Fruit fly (Drosophila melanogaster) whole organism, embryonic: ENCODE data around the gene CG42866.

Experiments used
- Aef1 ChIP-seq: fragments of 200-800 bp; sonication (Bioruptor generic); IDR thresholded peaks from 3 replicates; pipeline ENCODE4 v1.3.6; 2022; ENCODE audit warnings: missing biosample characterization, missing genetic modification characterization
- Antp ChIP-seq: fragments of 200-800 bp; sonication (Bioruptor generic); optimal IDR thresholded peaks from 3 replicates; lab custom pipeline; 2016; ENCODE audit warnings: missing biosample characterization, missing genetic modification characterization
- Blimp-1 ChIP-seq: fragments of 200-800 bp; sonication (Bioruptor generic); optimal IDR thresholded peaks from 3 replicates; lab custom pipeline; 2018; ENCODE audit warnings: missing biosample characterization, missing genetic modification characterization, mild to moderate bottlenecking, moderate library complexity, missing genetic modification reagents
- CG10543 ChIP-seq: fragments of 200-800 bp; sonication (Bioruptor generic); optimal IDR thresholded peaks from 3 replicates; lab custom pipeline; 2017; ENCODE audit warnings: missing biosample characterization, mild to moderate bottlenecking, missing genetic modification characterization, moderate library complexity
- CG11695 ChIP-seq: fragments of 200-800 bp; sonication (Bioruptor generic); IDR thresholded peaks from 3 replicates; pipeline ENCODE4 v1.3.6; 2022; ENCODE audit warnings: missing biosample characterization, missing genetic modification characterization
- CG13894 ChIP-seq: fragments of 200-800 bp; sonication (Bioruptor generic); optimal IDR thresholded peaks from 3 replicates; lab custom pipeline; 2018; ENCODE audit warnings: missing biosample characterization, mild to moderate bottlenecking, missing genetic modification characterization, moderate library complexity
- CG18476 ChIP-seq: fragments of 200-800 bp; sonication (Bioruptor generic); optimal IDR thresholded peaks from 2 replicates; lab custom pipeline; 2016; ENCODE audit warnings: missing biosample characterization, mild to moderate bottlenecking, missing genetic modification characterization
- CG3726 ChIP-seq: fragments of 200-800 bp; sonication (Bioruptor generic); IDR thresholded peaks from 3 replicates; pipeline ENCODE4, ENCODE4 v1.3.6; 2022; ENCODE audit warnings: missing biosample characterization, missing genetic modification characterization
- CG4282 ChIP-seq: fragments of 200-800 bp; sonication (Bioruptor generic); optimal IDR thresholded peaks from 2 replicates; lab custom pipeline; 2016; ENCODE audit warnings: missing biosample characterization, missing genetic modification characterization
- CG4360 ChIP-seq: fragments of 200-800 bp; sonication (Bioruptor generic); IDR thresholded peaks from 2 replicates; pipeline ENCODE4 v1.3.6; 2022; ENCODE audit warnings: missing biosample characterization, missing genetic modification characterization
- CG6175 ChIP-seq: fragments of 200-800 bp; sonication (Bioruptor generic); IDR thresholded peaks from 3 replicates; pipeline ENCODE4 v1.3.6; 2022; ENCODE audit warnings: missing biosample characterization, missing genetic modification characterization
- CG6813 ChIP-seq: fragments of 200-800 bp; sonication (Bioruptor generic); optimal IDR thresholded peaks from 2 replicates; lab custom pipeline; 2017; ENCODE audit warnings: missing biosample characterization, missing genetic modification characterization, mild to moderate bottlenecking, moderate library complexity, missing genetic modification reagents
- CG7271 ChIP-seq: fragments of 200-800 bp; sonication (Bioruptor generic); optimal IDR thresholded peaks from 2 replicates; lab custom pipeline; 2018; ENCODE audit warnings: missing biosample characterization, mild to moderate bottlenecking, missing genetic modification characterization, moderate library complexity
- CG7987 ChIP-seq: fragments of 200-800 bp; sonication (Bioruptor generic); optimal IDR thresholded peaks from 2 replicates; lab custom pipeline; 2018; ENCODE audit warnings: missing biosample characterization, mild to moderate bottlenecking, missing genetic modification characterization, moderate library complexity
- CrebB ChIP-seq: fragments of 200-800 bp; sonication (Bioruptor generic); optimal IDR thresholded peaks from 3 replicates; lab custom pipeline; 2018; ENCODE audit warnings: missing biosample characterization, mild to moderate bottlenecking, missing genetic modification characterization
- Doc2 ChIP-seq: fragments of 200-800 bp; sonication (Bioruptor generic); IDR thresholded peaks from 2 replicates; pipeline ENCODE4 v1.3.6; 2022; ENCODE audit warnings: missing biosample characterization, missing genetic modification characterization
- Hey ChIP-seq: fragments of 200-800 bp; sonication (Bioruptor generic); optimal IDR thresholded peaks from 3 replicates; lab custom pipeline; 2018; ENCODE audit warnings: missing biosample characterization, mild to moderate bottlenecking, missing genetic modification characterization
- HmgZ ChIP-seq: fragments of 200-800 bp; sonication (Bioruptor generic); optimal IDR thresholded peaks from 2 replicates; lab custom pipeline; 2018; ENCODE audit warnings: missing biosample characterization, mild to moderate bottlenecking, missing genetic modification characterization
- Hr78 ChIP-seq, 2 experiments: fragments of 200-800 bp in 1 of 2; fragments of >200 bp in 1 of 2; sonication (Bioruptor generic) in 1 of 2; optimal IDR thresholded peaks; 2 replicates each; lab custom pipeline; 2017 to 2019; ENCODE audit warnings: missing biosample characterization in 2 of 2, missing genetic modification characterization in 2 of 2, mild to moderate bottlenecking in 1 of 2, moderate library complexity in 1 of 2
- NC2β ChIP-seq: fragments of 200-800 bp; sonication (Bioruptor generic); optimal IDR thresholded peaks from 2 replicates; lab custom pipeline; 2016; ENCODE audit warnings: missing biosample characterization, missing genetic modification characterization
- NFAT ChIP-seq: fragments of 200-800 bp; sonication (Bioruptor generic); IDR thresholded peaks from 2 replicates; pipeline ENCODE4 v1.3.6; 2022; ENCODE audit warnings: missing biosample characterization, missing genetic modification characterization
- Oli ChIP-seq: fragments of 200-800 bp; sonication (Bioruptor generic); optimal IDR thresholded peaks from 2 replicates; lab custom pipeline; 2018; ENCODE audit warnings: missing biosample characterization, mild to moderate bottlenecking, missing genetic modification characterization, moderate library complexity
- Sin3A ChIP-seq: fragments of >200 bp; optimal IDR thresholded peaks from 2 replicates; lab custom pipeline; 2018
- abd-A ChIP-seq: fragments of 200-800 bp; sonication (Bioruptor generic); optimal IDR thresholded peaks from 3 replicates; lab custom pipeline; 2019; ENCODE audit warnings: missing biosample characterization, mild to moderate bottlenecking, missing genetic modification characterization, moderate library complexity
- ato ChIP-seq: fragments of 200-800 bp; sonication (Bioruptor generic); IDR thresholded peaks from 2 replicates; pipeline ENCODE4 v1.3.6; 2022; ENCODE audit warnings: missing biosample characterization, missing genetic modification characterization; ENCODE audit not compliant: partially characterized antibody
- br ChIP-seq: fragments of >200 bp; optimal IDR thresholded peaks from 2 replicates; lab custom pipeline; 2017
- chinmo ChIP-seq: fragments of 200-800 bp; sonication (Bioruptor generic); IDR thresholded peaks from 4 replicates; pipeline ENCODE4 v1.3.6; 2022; ENCODE audit warnings: missing biosample characterization, missing genetic modification characterization; ENCODE audit not compliant: partially characterized antibody
- crol ChIP-seq: fragments of 200-800 bp; sonication (Bioruptor generic); IDR thresholded peaks from 2 replicates; pipeline ENCODE4 v1.3.6; 2022; ENCODE audit warnings: missing biosample characterization, missing genetic modification characterization
- cwo ChIP-seq: fragments of 200-800 bp; sonication (Bioruptor generic); optimal IDR thresholded peaks from 3 replicates; lab custom pipeline; 2017; ENCODE audit warnings: missing biosample characterization, missing genetic modification characterization, mild to moderate bottlenecking, moderate library complexity, missing genetic modification reagents
- danr ChIP-seq: fragments of 200-800 bp; sonication (Bioruptor generic); IDR thresholded peaks from 2 replicates; pipeline ENCODE4 v1.3.6; 2022; ENCODE audit warnings: missing biosample characterization, missing genetic modification characterization
- exex ChIP-seq: fragments of 200-800 bp; sonication (Bioruptor generic); optimal IDR thresholded peaks from 4 replicates; lab custom pipeline; 2018; ENCODE audit warnings: missing biosample characterization, mild to moderate bottlenecking, missing genetic modification characterization, moderate library complexity
- fd102C ChIP-seq: fragments of 200-800 bp; sonication (Bioruptor generic); optimal IDR thresholded peaks from 2 replicates; lab custom pipeline; 2018; ENCODE audit warnings: missing biosample characterization, mild to moderate bottlenecking, missing genetic modification characterization, moderate library complexity
- fu2 ChIP-seq: fragments of 200-800 bp; sonication (Bioruptor generic); optimal IDR thresholded peaks from 2 replicates; lab custom pipeline; 2016; ENCODE audit warnings: missing biosample characterization, missing genetic modification characterization
- knrl ChIP-seq: fragments of 200-800 bp; sonication (Bioruptor generic); IDR thresholded peaks from 3 replicates; pipeline ENCODE4 v1.3.6; 2022; ENCODE audit warnings: missing biosample characterization, missing genetic modification characterization; ENCODE audit not compliant: partially characterized antibody
- lov ChIP-seq, 2 experiments: fragments of 200-800 bp in 1 of 2; fragments of >200 bp in 1 of 2; sonication (Bioruptor generic) in 1 of 2; IDR thresholded peaks in 1 of 2; optimal IDR thresholded peaks in 1 of 2; 2 replicates in 1 of 2; 3 replicates in 1 of 2; pipeline versions ENCODE4 v1.3.6 to Lab custom; 2017 to 2022; ENCODE audit warnings: missing biosample characterization in 1 of 2, missing genetic modification characterization in 1 of 2
- mam ChIP-seq: fragments of 200-800 bp; sonication (Bioruptor generic); optimal IDR thresholded peaks from 3 replicates; lab custom pipeline; 2016; ENCODE audit warnings: missing biosample characterization, missing genetic modification characterization
- mirr ChIP-seq: fragments of 200-800 bp; sonication (Bioruptor generic); optimal IDR thresholded peaks from 3 replicates; lab custom pipeline; 2018; ENCODE audit warnings: missing biosample characterization, mild to moderate bottlenecking, missing genetic modification characterization
- nom ChIP-seq: fragments of 200-800 bp; sonication (Bioruptor generic); optimal IDR thresholded peaks from 2 replicates; lab custom pipeline; 2017; ENCODE audit warnings: missing biosample characterization, missing genetic modification characterization, mild to moderate bottlenecking, moderate library complexity, missing genetic modification reagents
- oc ChIP-seq: fragments of 200-800 bp; sonication (Bioruptor generic); optimal IDR thresholded peaks from 2 replicates; lab custom pipeline; 2018; ENCODE audit warnings: missing biosample characterization, mild to moderate bottlenecking, missing genetic modification characterization, moderate library complexity
- onecut ChIP-seq: fragments of 200-800 bp; sonication (Bioruptor generic); IDR thresholded peaks from 2 replicates; pipeline ENCODE4 v1.3.6; 2022; ENCODE audit warnings: missing biosample characterization, missing genetic modification characterization
- salm ChIP-seq: fragments of 200-800 bp; sonication (Bioruptor generic); optimal IDR thresholded peaks from 2 replicates; lab custom pipeline; 2018; ENCODE audit warnings: missing biosample characterization, mild to moderate bottlenecking, missing genetic modification characterization
- sd ChIP-seq: fragments of 200-800 bp; sonication (Bioruptor generic); optimal IDR thresholded peaks from 3 replicates; lab custom pipeline; 2018; ENCODE audit warnings: missing biosample characterization, mild to moderate bottlenecking, missing genetic modification characterization, moderate library complexity
- slbo ChIP-seq: fragments of 200-800 bp; sonication (Bioruptor generic); IDR thresholded peaks from 2 replicates; pipeline ENCODE4 v1.3.6; 2022; ENCODE audit warnings: missing biosample characterization, missing genetic modification characterization
- sug ChIP-seq: fragments of 200-800 bp; optimal IDR thresholded peaks from 2 replicates; lab custom pipeline; 2019; ENCODE audit warnings: missing biosample characterization, mild to moderate bottlenecking, missing genetic modification characterization, moderate library complexity
- tna ChIP-seq: fragments of 200-800 bp; sonication (Bioruptor generic); IDR thresholded peaks from 2 replicates; pipeline ENCODE4 v1.3.6; 2022; ENCODE audit warnings: missing biosample characterization, missing genetic modification characterization; ENCODE audit not compliant: partially characterized antibody
- twi ChIP-seq: fragments of 200-800 bp; optimal IDR thresholded peaks from 2 replicates; lab custom pipeline; 2019; ENCODE audit warnings: missing biosample characterization, mild to moderate bottlenecking, missing genetic modification characterization, moderate library complexity

The CG42866 gene

dm6 chr2L:19935085-19935846 is 26.2 kb downstream of the CG42866 start (continued):
- TF ChIP-seq CG3726 (GFP tag; lab: Robert Waterston, UW) (no peak), twi (peak; percentile 14), br (lab: Kevin White, UChicago) (no peak)
- TF ChIP-seq, all 482 proteins: peak for 154

dm6 chr2L:19932523-19932922 is 29.0 kb downstream of the CG42866 start:
- TF ChIP-seq Blimp-1 = peak; percentile 54
- no peak for TF ChIP-seq fd102C (GFP tag; lab: Kevin White, UChicago)
- TF ChIP-seq crol (GFP tag; lab: Robert Waterston, UW) = peak; percentile 78
- no peak for TF ChIP-seq CrebB (tag; lab: Kevin White, UChicago)
- TF ChIP-seq CG4282 (GFP tag; lab: Kevin White, UChicago) = no peak
- TF ChIP-seq sug = peak; percentile 59
- peak; percentile 6 for TF ChIP-seq mirr (GFP tag; lab: Kevin White, UChicago)
- TF ChIP-seq nom = no peak
- TF ChIP-seq slbo = no peak
- TF ChIP-seq fu2 (GFP tag; lab: Kevin White, UChicago) = no peak
- peak; percentile 11 for TF ChIP-seq CG13894 (tag; lab: Kevin White, UChicago)
- TF ChIP-seq oc (tag; lab: Kevin White, UChicago) = peak; percentile 87
- no peak for TF ChIP-seq salm (tag; lab: Kevin White, UChicago)
- no peak for TF ChIP-seq Sin3A (lab: Kevin White, UChicago)
- TF ChIP-seq lov (optimal IDR thresholded peaks at IDR 0.05; lab: Kevin White, UChicago) = no peak
- no peak for TF ChIP-seq lov (GFP tag; IDR thresholded peaks at IDR 0.05; lab: Robert Waterston, UW)
- 0 out of 4 replicates have a peak, but pooled peaks have one; percentile 29 for TF ChIP-seq chinmo (GFP tag; lab: Robert Waterston, UW)
- TF ChIP-seq CG6813 (GFP tag; lab: Kevin White, UChicago) = peak; percentile 10
- TF ChIP-seq CG10543 = peak; percentile 47
- TF ChIP-seq NFAT (GFP tag; lab: Robert Waterston, UW) = no peak
- TF ChIP-seq Antp (GFP tag; lab: Kevin White, UChicago) = no peak
- peak; percentile 67 for TF ChIP-seq abd-A (tag; lab: Kevin White, UChicago)
- peak; percentile 1 for TF ChIP-seq cwo
- no peak for TF ChIP-seq mam (GFP tag; lab: Kevin White, UChicago)
- TF ChIP-seq CG6175 (GFP tag; lab: Robert Waterston, UW) = peak; percentile 46; the same call in 1 of the 3 replicates
- TF ChIP-seq Aef1 (GFP tag; lab: Robert Waterston, UW) = no peak
- peak; percentile 15 for TF ChIP-seq exex (tag; lab: Kevin White, UChicago)
- TF ChIP-seq sd (tag; lab: Kevin White, UChicago) = peak; percentile 83
- TF ChIP-seq ato (GFP tag; lab: Robert Waterston, UW) = no peak
- TF ChIP-seq NC2β (GFP tag; lab: Kevin White, UChicago) = no peak
- TF ChIP-seq HmgZ (tag; lab: Kevin White, UChicago) = peak; percentile 10
- no peak for TF ChIP-seq danr (GFP tag; lab: Robert Waterston, UW)
- TF ChIP-seq onecut (GFP tag; lab: Robert Waterston, UW) = no peak
- TF ChIP-seq CG11695 (GFP tag; lab: Robert Waterston, UW) = 0 out of 3 replicates have a peak, but pooled peaks have one; percentile 7
- no peak for TF ChIP-seq Doc2 (GFP tag; lab: Robert Waterston, UW)
- TF ChIP-seq CG7987 = peak; percentile 9
- TF ChIP-seq CG4360 (GFP tag; lab: Robert Waterston, UW) = 0 out of 2 replicates have a peak, but pooled peaks have one; percentile 46
- TF ChIP-seq knrl (GFP tag; lab: Robert Waterston, UW) = no peak
- TF ChIP-seq Oli (tag; lab: Kevin White, UChicago) = no peak
- no peak for TF ChIP-seq tna (GFP tag; lab: Robert Waterston, UW)
- TF ChIP-seq Hr78 (GFP tag; optimal IDR thresholded peaks at IDR 0.05; lab: Kevin White, UChicago) = peak in 1 of 2 experiments; percentile 99
- TF ChIP-seq Hey (tag; lab: Kevin White, UChicago) = peak; percentile 1
- no peak for TF ChIP-seq CG18476 (GFP tag; lab: Kevin White, UChicago)
- no peak for TF ChIP-seq CG7271 (tag; lab: Kevin White, UChicago)
